Worm (Caenorhabditis elegans): ENCODE measurements around the gene lgg-2.

ce11 chrIV:10949510-10949909 lies 13.8 kb upstream of the lgg-2 start, which contains the start of gene nsph-3.1:
- TF ChIP-seq flh-1 (GFP tag; optimal IDR thresholded peaks at IDR 0.05) (no peak), snpc-4 (tag; optimal IDR thresholded peaks at IDR 0.05) (no peak), mab-5 (tag; optimal IDR thresholded peaks at IDR 0.05) (no peak), lin-32 (GFP tag; optimal IDR thresholded peaks at IDR 0.05) (no peak)

Measured in whole organism, mixed stage, embryonic.